Fruit fly (Drosophila melanogaster): Measurements from ENCODE around the gene CG44405.

dm6 chr2L:16315844-16316243, 26.3 kb downstream of the CG44405 start:
- TF ChIP-seq Ets21C (GFP tag; optimal IDR thresholded peaks at IDR 0.05) (no peak), Lpt (GFP tag; optimal IDR thresholded peaks at IDR 0.05) (no peak), Hr38 (GFP tag; optimal IDR thresholded peaks at IDR 0.05) (no peak), cyc (GFP tag; optimal IDR thresholded peaks at IDR 0.05) (no peak), svp (GFP tag) (no peak)
